Worm (Caenorhabditis elegans) whole organism, mixed stage, embryonic: ENCODE data around the gene irld-61.

Experiments
- ceh-83 ChIP-seq: fragments of 200-800 bp; sonication (Bioruptor generic); optimal IDR thresholded peaks from 2 replicates; lab custom pipeline; 2018; ENCODE audit warnings: mild to moderate bottlenecking, missing genetic modification characterization, missing compliant biosample characterization
- mab-5 ChIP-seq: fragments of 150-350 bp; optimal IDR thresholded peaks from 2 replicates; lab custom pipeline; 2014; ENCODE audit warnings: missing biosample characterization, missing genetic modification characterization
- sptf-1 ChIP-seq: sonication (generic microtip); optimal IDR thresholded peaks from 2 replicates; lab custom pipeline; 2017; ENCODE audit warnings: mild to moderate bottlenecking, missing genetic modification characterization, moderate library complexity, missing compliant biosample characterization
- unc-62 ChIP-seq: fragments of 150-350 bp; optimal IDR thresholded peaks from 2 replicates; lab custom pipeline; 2014; ENCODE audit warnings: missing biosample characterization, missing genetic modification reagents, missing genetic modification characterization

- TF ChIP-seq unc-62 (GFP tag; lab: Kevin White, UChicago) = no peak
- TF ChIP-seq sptf-1 (tag; lab: Kevin White, UChicago) = no peak
- no peak for TF ChIP-seq mab-5 (tag; lab: Kevin White, UChicago)
- TF ChIP-seq ceh-83 (GFP tag; lab: Kevin White, UChicago) = no peak
Measured at ce11 chrIII:12746369-12746855, 17.9 kb upstream of the irld-61 start, which contains the start of gene Y111B2A.21.
